Fruit fly (Drosophila melanogaster): ENCODE data around the gene drpr.

The drpr gene

dm6 chr3L:1688161-1688560 lies 42.7 kb downstream of the drpr start:
- TF ChIP-seq EcR (GFP tag; optimal IDR thresholded peaks at IDR 0.05) (no peak), CG32121 (GFP tag; IDR thresholded peaks at IDR 0.05) (no peak), CG13204 (GFP tag; optimal IDR thresholded peaks at IDR 0.05) (no peak), Ets98B (GFP tag; IDR thresholded peaks at IDR 0.05) (no peak), fd96Ca (GFP tag; IDR thresholded peaks at IDR 0.05) (no peak), Pif1B (GFP tag; optimal IDR thresholded peaks at IDR 0.05) (no peak), Pif1A (GFP tag; optimal IDR thresholded peaks at IDR 0.05) (no peak), CG12605 (GFP tag; IDR thresholded peaks at IDR 0.05) (no peak), Snoo (tag; optimal IDR thresholded peaks at IDR 0.05) (no peak), D1 (tag; optimal IDR thresholded peaks at IDR 0.05) (no peak), CG4496 (GFP tag; IDR thresholded peaks at IDR 0.05) (no peak), CG34367 (tag; optimal IDR thresholded peaks at IDR 0.05) (no peak), CG17806 (tag; optimal IDR thresholded peaks at IDR 0.05) (no peak), CG8301 (tag; optimal IDR thresholded peaks at IDR 0.05) (peak; percentile 42), rn (GFP tag; IDR thresholded peaks at IDR 0.05) (no peak), CG9948 (tag; optimal IDR thresholded peaks at IDR 0.05) (peak; percentile 12), CG14655 (GFP tag; optimal IDR thresholded peaks at IDR 0.05) (peak; percentile 50), CG15710 (tag; optimal IDR thresholded peaks at IDR 0.05) (no peak), CG10348 (GFP tag; IDR thresholded peaks at IDR 0.05) (no peak), CG8159 (tag; optimal IDR thresholded peaks at IDR 0.05) (peak; percentile 22), gl (tag; optimal IDR thresholded peaks at IDR 0.05) (no peak)

- TF ChIP-seq CG8301 (tag; optimal IDR thresholded peaks at IDR 0.05) (peak; percentile 26), rn (GFP tag; IDR thresholded peaks at IDR 0.05) (no peak; the same call in 1 of the 2 replicates), EcR (GFP tag; optimal IDR thresholded peaks at IDR 0.05) (no peak), Snoo (tag; optimal IDR thresholded peaks at IDR 0.05) (peak; percentile 17), Pif1B (GFP tag; optimal IDR thresholded peaks at IDR 0.05) (peak; percentile 68), CG9948 (tag; optimal IDR thresholded peaks at IDR 0.05) (peak; percentile 63), fd96Ca (GFP tag; IDR thresholded peaks at IDR 0.05) (peak; percentile 71; the same call in 2 of the 3 replicates), Pif1A (GFP tag; optimal IDR thresholded peaks at IDR 0.05) (peak; percentile 66), CG8159 (tag; optimal IDR thresholded peaks at IDR 0.05) (peak; percentile 77), CG34367 (tag; optimal IDR thresholded peaks at IDR 0.05) (peak; percentile 41), CG15710 (tag; optimal IDR thresholded peaks at IDR 0.05) (peak; percentile 67), D1 (tag; optimal IDR thresholded peaks at IDR 0.05) (no peak), CG4496 (GFP tag; IDR thresholded peaks at IDR 0.05) (peak; percentile 82), Ets98B (GFP tag; IDR thresholded peaks at IDR 0.05) (0 out of 2 replicates have a peak, but pooled peaks have one; percentile 21), CG32121 (GFP tag; IDR thresholded peaks at IDR 0.05) (no peak), CG13204 (GFP tag; optimal IDR thresholded peaks at IDR 0.05) (no peak), CG14655 (GFP tag; optimal IDR thresholded peaks at IDR 0.05) (peak; percentile 57), CG17806 (tag; optimal IDR thresholded peaks at IDR 0.05) (peak; percentile 64), CG10348 (GFP tag; IDR thresholded peaks at IDR 0.05) (no peak), CG12605 (GFP tag; IDR thresholded peaks at IDR 0.05) (peak; percentile 77), gl (tag; optimal IDR thresholded peaks at IDR 0.05) (peak; percentile 44)
Observed at dm6 chr3L:1683091-1683490, 47.8 kb downstream of the drpr start.

dm6 chr3L:1679394-1679793 lies 51.5 kb downstream of the drpr start:
- TF ChIP-seq EcR (GFP tag; optimal IDR thresholded peaks at IDR 0.05) (peak; percentile 23), CG4496 (GFP tag; IDR thresholded peaks at IDR 0.05) (no peak), CG15710 (tag; optimal IDR thresholded peaks at IDR 0.05) (peak; percentile 38), CG10348 (GFP tag; IDR thresholded peaks at IDR 0.05) (no peak), rn (GFP tag; IDR thresholded peaks at IDR 0.05) (no peak), D1 (tag; optimal IDR thresholded peaks at IDR 0.05) (no peak), CG8159 (tag; optimal IDR thresholded peaks at IDR 0.05) (peak; percentile 61), CG17806 (tag; optimal IDR thresholded peaks at IDR 0.05) (peak; percentile 23), Pif1A (GFP tag; optimal IDR thresholded peaks at IDR 0.05) (peak; percentile 36), CG14655 (GFP tag; optimal IDR thresholded peaks at IDR 0.05) (peak; percentile 35), Ets98B (GFP tag; IDR thresholded peaks at IDR 0.05) (no peak), CG13204 (GFP tag; optimal IDR thresholded peaks at IDR 0.05) (no peak), CG8301 (tag; optimal IDR thresholded peaks at IDR 0.05) (peak; percentile 9), CG34367 (tag; optimal IDR thresholded peaks at IDR 0.05) (no peak), gl (tag; optimal IDR thresholded peaks at IDR 0.05) (peak; percentile 5), CG9948 (tag; optimal IDR thresholded peaks at IDR 0.05) (peak; percentile 28), Pif1B (GFP tag; optimal IDR thresholded peaks at IDR 0.05) (peak; percentile 11), CG12605 (GFP tag; IDR thresholded peaks at IDR 0.05) (no peak), Snoo (tag; optimal IDR thresholded peaks at IDR 0.05) (peak; percentile 39)

dm6 chr3L:1676222-1676621 lies 54.7 kb downstream of the drpr start:
- TF ChIP-seq CG9948 (tag; optimal IDR thresholded peaks at IDR 0.05) (no peak), CG32121 (GFP tag; IDR thresholded peaks at IDR 0.05) (no peak)

dm6 chr3L:1675242-1675641 lies 55.7 kb downstream of the drpr start:
- TF ChIP-seq rn (GFP tag; IDR thresholded peaks at IDR 0.05) (no peak), CG32121 (GFP tag; IDR thresholded peaks at IDR 0.05) (no peak), CG10348 (GFP tag; IDR thresholded peaks at IDR 0.05) (no peak), CG8301 (tag; optimal IDR thresholded peaks at IDR 0.05) (no peak), CG17806 (tag; optimal IDR thresholded peaks at IDR 0.05) (no peak), CG4496 (GFP tag; IDR thresholded peaks at IDR 0.05) (no peak), CG13204 (GFP tag; optimal IDR thresholded peaks at IDR 0.05) (no peak), CG8159 (tag; optimal IDR thresholded peaks at IDR 0.05) (no peak), fd96Ca (GFP tag; IDR thresholded peaks at IDR 0.05) (no peak), Ets98B (GFP tag; IDR thresholded peaks at IDR 0.05) (no peak), D1 (tag; optimal IDR thresholded peaks at IDR 0.05) (no peak), EcR (GFP tag; optimal IDR thresholded peaks at IDR 0.05) (no peak), Pif1B (GFP tag; optimal IDR thresholded peaks at IDR 0.05) (no peak), gl (tag; optimal IDR thresholded peaks at IDR 0.05) (no peak), CG14655 (GFP tag; optimal IDR thresholded peaks at IDR 0.05) (no peak), CG15710 (tag; optimal IDR thresholded peaks at IDR 0.05) (no peak)

dm6 chr3L:1674381-1674780 lies 56.5 kb downstream of the drpr start, which contains the start of gene CG7991:
Gene CG7991 (plus strand): TSS chr3L:1674709.
- TF ChIP-seq CG14655 (GFP tag; optimal IDR thresholded peaks at IDR 0.05) (no peak), CG34367 (tag; optimal IDR thresholded peaks at IDR 0.05) (no peak), Pif1A (GFP tag; optimal IDR thresholded peaks at IDR 0.05) (no peak), gl (tag; optimal IDR thresholded peaks at IDR 0.05) (no peak), CG12605 (GFP tag; IDR thresholded peaks at IDR 0.05) (no peak), Snoo (tag; optimal IDR thresholded peaks at IDR 0.05) (no peak), CG32121 (GFP tag; IDR thresholded peaks at IDR 0.05) (no peak), D1 (tag; optimal IDR thresholded peaks at IDR 0.05) (no peak), CG4496 (GFP tag; IDR thresholded peaks at IDR 0.05) (no peak; the same call in 2 of the 3 replicates), CG8301 (tag; optimal IDR thresholded peaks at IDR 0.05) (no peak), Ets98B (GFP tag; IDR thresholded peaks at IDR 0.05) (no peak), CG17806 (tag; optimal IDR thresholded peaks at IDR 0.05) (no peak), CG9948 (tag; optimal IDR thresholded peaks at IDR 0.05) (no peak), rn (GFP tag; IDR thresholded peaks at IDR 0.05) (no peak), CG13204 (GFP tag; optimal IDR thresholded peaks at IDR 0.05) (no peak), EcR (GFP tag; optimal IDR thresholded peaks at IDR 0.05) (no peak), fd96Ca (GFP tag; IDR thresholded peaks at IDR 0.05) (no peak), Pif1B (GFP tag; optimal IDR thresholded peaks at IDR 0.05) (no peak), CG15710 (tag; optimal IDR thresholded peaks at IDR 0.05) (no peak)

Measured in whole organism, pupa.